Fruit fly (Drosophila melanogaster): ENCODE measurements around the gene Ada3.

Gene Ada3

dm6 chrX:18101778-18102177 is 16.2 kb downstream of the Ada3 start, which contains the start of gene Taf8 (continued):
- TF ChIP-seq CG11560 (tag; IDR thresholded peaks at IDR 0.05) (no peak), CG4730 (GFP tag; IDR thresholded peaks at IDR 0.05) (no peak), gfzf (GFP tag; optimal IDR thresholded peaks at IDR 0.05) (no peak), CG7556 (GFP tag; optimal IDR thresholded peaks at IDR 0.05) (no peak), CG3847 (GFP tag; IDR thresholded peaks at IDR 0.05) (no peak), sens (GFP tag) (peak; percentile 16), CG8290 (GFP tag; optimal IDR thresholded peaks at IDR 0.05) (no peak), CG8290 (tag; optimal IDR thresholded peaks at IDR 0.05) (peak in 1 of 2 experiments; percentile 31), crc (GFP tag; optimal IDR thresholded peaks at IDR 0.05) (no peak), chif (GFP tag; optimal IDR thresholded peaks at IDR 0.05) (no peak), MBD-R2 (GFP tag; IDR thresholded peaks at IDR 0.05) (peak; percentile 67), vnd (GFP tag; IDR thresholded peaks at IDR 0.05; ENCODE audit: partially characterized antibody) (peak; percentile 62), CG7963 (GFP tag; IDR thresholded peaks at IDR 0.05; ENCODE audit: partially characterized antibody) (peak; percentile 53; the same call in 2 of the 3 replicates), tx (GFP tag; optimal IDR thresholded peaks at IDR 0.05) (no peak), Usf (GFP tag; optimal IDR thresholded peaks at IDR 0.05) (no peak), sob (GFP tag; IDR thresholded peaks at IDR 0.05) (0 out of 2 replicates have a peak, but pooled peaks have one; percentile 7), Antp (GFP tag; optimal IDR thresholded peaks at IDR 0.05) (peak; percentile 12), CG17186 (GFP tag; optimal IDR thresholded peaks at IDR 0.05) (no peak), NK7.1 (GFP tag; optimal IDR thresholded peaks at IDR 0.05) (no peak), CG10431 (GFP tag; optimal IDR thresholded peaks at IDR 0.05) (no peak), Opbp (GFP tag; IDR thresholded peaks at IDR 0.05; ENCODE audit: partially characterized antibody) (peak; percentile 81; the same call in 2 of the 3 replicates), prd (optimal IDR thresholded peaks at IDR 0.05) (no peak), prd (GFP tag; IDR thresholded peaks at IDR 0.05) (peak; percentile 31; the same call in 1 of the 3 replicates), Deaf1 (tag; optimal IDR thresholded peaks at IDR 0.05) (no peak), CG31365 (tag; optimal IDR thresholded peaks at IDR 0.05) (no peak), ERR (GFP tag; optimal IDR thresholded peaks at IDR 0.05) (no peak), CG10959 (GFP tag; IDR thresholded peaks at IDR 0.05) (no peak), CG17829 (tag; optimal IDR thresholded peaks at IDR 0.05) (no peak), Lhr (GFP tag; optimal IDR thresholded peaks at IDR 0.05) (no peak), gro (GFP tag; optimal IDR thresholded peaks at IDR 0.05) (no peak), cg (GFP tag; optimal IDR thresholded peaks at IDR 0.05) (no peak), CG6272 (GFP tag; IDR thresholded peaks at IDR 0.05) (0 out of 2 replicates have a peak, but pooled peaks have one; percentile 10), amos (GFP tag; IDR thresholded peaks at IDR 0.05; ENCODE audit: partially characterized antibody) (peak; percentile 79), tio (GFP tag; optimal IDR thresholded peaks at IDR 0.05) (no peak), Trl (optimal IDR thresholded peaks at IDR 0.05) (no peak), Trl (GFP tag; optimal IDR thresholded peaks at IDR 0.05) (no peak), zfh1 (GFP tag; IDR thresholded peaks at IDR 0.05) (0 out of 3 replicates have a peak, but pooled peaks have one; percentile 14), rib (GFP tag; IDR thresholded peaks at IDR 0.05) (no peak), pnt (GFP tag; optimal IDR thresholded peaks at IDR 0.05) (no peak), CG33213 (GFP tag; optimal IDR thresholded peaks at IDR 0.05) (no peak), phol (tag; optimal IDR thresholded peaks at IDR 0.05) (no peak), zfh2 (GFP tag; optimal IDR thresholded peaks at IDR 0.05) (peak; percentile 38), ci (GFP tag; IDR thresholded peaks at IDR 0.05) (no peak), CG3163 (GFP tag; optimal IDR thresholded peaks at IDR 0.05) (no peak), chinmo (GFP tag; IDR thresholded peaks at IDR 0.05; ENCODE audit: partially characterized antibody) (0 out of 4 replicates have a peak, but pooled peaks have one; percentile 51), CG18764 (GFP tag; optimal IDR thresholded peaks at IDR 0.05) (no peak), slp2 (GFP tag; optimal IDR thresholded peaks at IDR 0.05) (no peak), CG1529 (GFP tag; optimal IDR thresholded peaks at IDR 0.05) (no peak)

Data from whole organism, embryonic.